Fruit fly (Drosophila melanogaster) whole organism: ENCODE results near the gene kuk.

ENCODE experiments used
- CG8478 ChIP-seq: fragments of >200 bp; optimal IDR thresholded peaks from 2 replicates; lab custom pipeline; 2018; ENCODE audit warnings: inconsistent platforms
- Dll ChIP-seq: fragments of >200 bp; optimal IDR thresholded peaks from 2 replicates; lab custom pipeline; 2017
- EcR ChIP-seq, 2 experiments: fragments of >200 bp; optimal IDR thresholded peaks; 2 replicates each; lab custom pipeline; 2017; ENCODE audit warnings: missing biosample characterization in 2 of 2, missing genetic modification characterization in 2 of 2, missing genetic modification reagents in 2 of 2
- pan ChIP-seq: fragments of >200 bp; optimal IDR thresholded peaks from 2 replicates; lab custom pipeline; 2017
- psq ChIP-seq: fragments of >200 bp; optimal IDR thresholded peaks from 2 replicates; lab custom pipeline; 2017
- usp ChIP-seq: fragments of >200 bp; optimal IDR thresholded peaks from 2 replicates; lab custom pipeline; 2017; ENCODE audit warnings: missing biosample characterization, missing genetic modification characterization, mixed read lengths

dm6 chr3R:17110880-17111726 is 31.1 kb downstream of the kuk start:
- no peak for TF ChIP-seq pan (lab: Kevin White, UChicago)
- TF ChIP-seq psq (lab: Kevin White, UChicago), result no peak
- TF ChIP-seq CG8478 (lab: Kevin White, UChicago), result no peak
- TF ChIP-seq EcR (GFP tag; optimal IDR thresholded peaks at IDR 0.05; lab: Kevin White, UChicago), result no peak
- no peak for TF ChIP-seq usp
- TF ChIP-seq Dll (lab: Kevin White, UChicago), result peak; percentile 12
